Worm (Caenorhabditis elegans): Measurements from ENCODE around the gene larp-1.
"Not testable (repeated sequence)": the region's sequence is repeated elsewhere in the genome, so short reads cannot be mapped to it uniquely, and the experiment has no call there.

DNA sequence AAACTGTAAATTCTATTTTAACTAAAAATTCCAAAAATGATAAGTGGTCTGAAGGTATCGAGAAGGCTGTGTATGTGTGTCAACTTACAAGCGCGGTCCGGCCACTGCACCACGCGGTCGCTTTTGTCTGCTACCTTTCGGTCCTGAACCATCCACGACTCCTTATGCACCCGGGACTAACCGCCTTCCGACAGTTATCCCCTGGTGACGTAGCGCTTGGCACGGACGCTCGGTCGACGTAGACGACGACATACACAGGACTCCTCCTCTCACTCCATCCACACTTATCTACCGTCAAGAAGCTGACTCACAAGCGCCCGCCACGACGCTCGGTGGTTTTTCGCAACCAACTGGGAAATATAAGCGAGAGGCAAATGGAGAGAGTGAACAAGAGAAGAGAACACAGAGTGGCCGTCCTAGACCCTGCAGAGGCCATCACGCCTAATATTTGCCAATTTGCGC lies 14.0 kb upstream of the larp-1 start:
- not testable (repeated sequence) for TF ChIP-seq W03F9.2 (tag; optimal IDR thresholded peaks at IDR 0.05)
- TF ChIP-seq dao-5 (tag; optimal IDR thresholded peaks at IDR 0.05) = peak; percentile 78

Measured in whole organism, L4/young adult.